Worm (Caenorhabditis elegans) whole organism, L1 larva: ENCODE data around the gene sri-45.
"Not testable (repeated sequence)": the region's sequence is repeated elsewhere in the genome, so short reads cannot be mapped to it uniquely, and the experiment has no call there.

Experiments used
- fos-1 ChIP-seq: fragments of 150-350 bp; optimal IDR thresholded peaks from 2 replicates; lab custom pipeline; 2014; ENCODE audit warnings: missing biosample characterization, missing genetic modification characterization
- lin-13 ChIP-seq: fragments of 150-350 bp; optimal IDR thresholded peaks from 2 replicates; lab custom pipeline; 2014; ENCODE audit warnings: missing biosample characterization, missing genetic modification reagents, missing genetic modification characterization
- lin-15B ChIP-seq: fragments of 150-350 bp; sonication (generic microtip); optimal IDR thresholded peaks from 3 replicates; lab custom pipeline; 2014; ENCODE audit warnings: missing biosample characterization, missing genetic modification characterization
- lsy-2 ChIP-seq, 2 experiments: fragments of 150-350 bp; optimal IDR thresholded peaks; 2 replicates each; lab custom pipeline; 2014; ENCODE audit warnings: missing biosample characterization in 2 of 2, missing genetic modification characterization in 2 of 2
- mef-2 ChIP-seq: fragments of 150-350 bp; optimal IDR thresholded peaks from 2 replicates; lab custom pipeline; 2014; ENCODE audit warnings: missing biosample characterization, missing genetic modification characterization
- nhr-12 ChIP-seq: sonication (generic microtip); optimal IDR thresholded peaks from 2 replicates; lab custom pipeline; 2017; ENCODE audit warnings: missing biosample characterization, missing genetic modification characterization
- nhr-237 ChIP-seq: fragments of 150-350 bp; optimal IDR thresholded peaks from 2 replicates; lab custom pipeline; 2014; ENCODE audit warnings: missing biosample characterization, missing genetic modification characterization
- nhr-28 ChIP-seq: fragments of 150-350 bp; optimal IDR thresholded peaks from 2 replicates; lab custom pipeline; 2014; ENCODE audit warnings: missing biosample characterization, missing genetic modification characterization
- sox-4 ChIP-seq: sonication (generic microtip); optimal IDR thresholded peaks from 2 replicates; lab custom pipeline; 2016; ENCODE audit warnings: missing genetic modification characterization, missing compliant biosample characterization

DNA sequence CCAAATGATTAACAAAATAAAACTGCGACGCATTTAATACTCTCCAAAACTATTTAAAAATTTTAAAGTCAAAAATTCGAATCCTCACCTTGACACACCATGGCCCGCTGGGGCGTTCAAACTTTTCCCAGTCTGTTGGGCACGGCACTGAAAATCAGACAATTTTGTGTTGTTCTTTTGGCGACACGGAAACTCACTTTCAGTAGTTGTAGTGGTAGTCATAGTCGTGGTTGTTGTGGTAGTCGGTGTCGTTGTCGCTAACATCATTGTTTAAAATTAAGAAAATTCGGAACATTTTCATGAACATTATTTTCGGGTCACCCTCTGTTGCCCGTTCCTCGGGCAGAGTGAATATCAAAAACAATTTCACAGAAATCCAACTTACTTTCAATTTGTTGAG lies 49.2 kb downstream of the sri-45 start, which contains the start of gene clec-118:
- not testable (repeated sequence) for TF ChIP-seq fos-1 (tag; lab: Kevin White, UChicago); lsy-2 (tag; optimal IDR thresholded peaks at IDR 0.05; lab: Kevin White, UChicago); mef-2 (tag; lab: Kevin White, UChicago); nhr-28 (tag; lab: Kevin White, UChicago); lin-15B (tag; lab: Kevin White, UChicago); nhr-12 (tag; lab: Kevin White, UChicago); sox-4 (tag; lab: Kevin White, UChicago); lin-13 (GFP tag; lab: Kevin White, UChicago); nhr-237
